Worm (Caenorhabditis elegans) whole organism, L1 larva: ENCODE results near the gene twk-11.

ENCODE experiments used
- alr-1 ChIP-seq: fragments of 200-800 bp; sonication (Bioruptor generic); optimal IDR thresholded peaks from 2 replicates; lab custom pipeline; 2018; ENCODE audit warnings: borderline replicate concordance, mild to moderate bottlenecking, missing genetic modification characterization, missing compliant biosample characterization
- blmp-1 ChIP-seq: fragments of 150-350 bp; optimal IDR thresholded peaks from 2 replicates; lab custom pipeline; 2014; ENCODE audit warnings: missing biosample characterization, missing genetic modification characterization
- ceh-63 ChIP-seq: fragments of 200-800 bp; sonication (Bioruptor generic); optimal IDR thresholded peaks from 2 replicates; lab custom pipeline; 2018; ENCODE audit warnings: mild to moderate bottlenecking, missing genetic modification characterization, missing compliant biosample characterization
- ceh-8 ChIP-seq: fragments of 200-800 bp; sonication (Bioruptor generic); optimal IDR thresholded peaks from 2 replicates; lab custom pipeline; 2018; ENCODE audit warnings: mild to moderate bottlenecking, missing genetic modification characterization, moderate library complexity, missing compliant biosample characterization
- ceh-82 ChIP-seq, 3 experiments: fragments of 150-350 bp in 1 of 3; sonication (generic microtip) in 2 of 3; optimal IDR thresholded peaks; 2 replicates each; lab custom pipeline; 2014 to 2017; ENCODE audit warnings: missing biosample characterization in 3 of 3, missing genetic modification characterization in 3 of 3
- dpl-1 ChIP-seq, 3 experiments: fragments of 150-350 bp in 2 of 3; sonication (generic microtip) in 1 of 3; optimal IDR thresholded peaks; 2 replicates each; lab custom pipeline; 2014 to 2017; ENCODE audit warnings: missing biosample characterization in 3 of 3, missing genetic modification characterization in 3 of 3, missing genetic modification reagents in 3 of 3
- efl-1 ChIP-seq, 4 experiments: fragments of 150-350 bp; optimal IDR thresholded peaks in 3 of 4; peaks in 1 of 4; 1 replicate in 1 of 4; 2 replicates in 3 of 4; lab custom pipeline; 2014; ENCODE audit warnings: missing biosample characterization in 2 of 4, missing genetic modification characterization in 2 of 4, missing genetic modification reagents in 2 of 4
- egl-13 ChIP-seq: sonication (generic microtip); optimal IDR thresholded peaks from 2 replicates; lab custom pipeline; 2016; ENCODE audit warnings: missing genotype, missing genetic modification reagents, missing genetic modification characterization, missing compliant biosample characterization
- egl-27 ChIP-seq, 2 experiments: fragments of 150-350 bp in 1 of 2; sonication (generic microtip); optimal IDR thresholded peaks; 3 replicates each; lab custom pipeline; 2017 to 2018; ENCODE audit warnings: missing biosample characterization in 2 of 2, missing genetic modification characterization in 2 of 2, missing genetic modification reagents in 2 of 2
- elt-2 ChIP-seq: sonication (generic microtip); optimal IDR thresholded peaks from 2 replicates; lab custom pipeline; 2016; ENCODE audit warnings: missing genetic modification characterization, mild to moderate bottlenecking, inconsistent platforms, missing compliant biosample characterization, missing genetic modification reagents
- ets-5 ChIP-seq: fragments of 200-800 bp; sonication (Bioruptor generic); IDR thresholded peaks from 2 replicates; pipeline ENCODE4 v1.3.6; 2022; ENCODE audit warnings: missing genetic modification characterization, missing compliant biosample characterization
- fkh-10 ChIP-seq: sonication (generic microtip); optimal IDR thresholded peaks from 2 replicates; lab custom pipeline; 2017; ENCODE audit warnings: missing biosample characterization, missing genetic modification reagents, missing genetic modification characterization
- fkh-4 ChIP-seq: sonication (generic microtip); optimal IDR thresholded peaks from 2 replicates; lab custom pipeline; 2016; ENCODE audit warnings: missing compliant biosample characterization, missing genetic modification characterization, borderline replicate concordance
- fkh-8 ChIP-seq: sonication (generic microtip); optimal IDR thresholded peaks from 2 replicates; lab custom pipeline; 2016; ENCODE audit warnings: mild to moderate bottlenecking, missing genetic modification characterization, missing compliant biosample characterization
- grh-1 ChIP-seq: fragments of 200-800 bp; sonication (Bioruptor generic); IDR thresholded peaks from 2 replicates; pipeline ENCODE4 v1.3.6; 2022; ENCODE audit warnings: missing genetic modification reagents, missing genetic modification characterization, missing compliant biosample characterization
- hlh-4 ChIP-seq: sonication (generic microtip); optimal IDR thresholded peaks from 2 replicates; lab custom pipeline; 2016; ENCODE audit warnings: mild to moderate bottlenecking, missing genetic modification characterization, missing compliant biosample characterization
- hpl-2 ChIP-seq: fragments of 150-350 bp; optimal IDR thresholded peaks from 2 replicates; lab custom pipeline; 2014; ENCODE audit warnings: missing biosample characterization, missing genetic modification reagents, missing genetic modification characterization
- irx-1 ChIP-seq: sonication (generic microtip); optimal IDR thresholded peaks from 2 replicates; lab custom pipeline; 2016; ENCODE audit warnings: missing genetic modification characterization, missing compliant biosample characterization
- isw-1 ChIP-seq: fragments of 200-800 bp; sonication (Bioruptor generic); IDR thresholded peaks from 2 replicates; pipeline ENCODE4 v1.3.6; 2022; ENCODE audit warnings: missing genetic modification characterization, missing compliant biosample characterization
- jun-1 ChIP-seq: fragments of 150-350 bp; optimal IDR thresholded peaks from 2 replicates; lab custom pipeline; 2014; ENCODE audit warnings: missing biosample characterization, missing genetic modification reagents, missing genetic modification characterization
- lin-35 ChIP-seq, 2 experiments: fragments of 150-350 bp; optimal IDR thresholded peaks; 2 replicates each; lab custom pipeline; 2014; ENCODE audit warnings: missing biosample characterization in 2 of 2, missing genetic modification characterization in 2 of 2, missing genetic modification reagents in 2 of 2
- lin-39 ChIP-seq: fragments of 150-350 bp; optimal IDR thresholded peaks from 2 replicates; lab custom pipeline; 2014; ENCODE audit warnings: missing biosample characterization, missing genetic modification reagents, missing genetic modification characterization
- lsy-2 ChIP-seq, 2 experiments: fragments of 150-350 bp; optimal IDR thresholded peaks; 2 replicates each; lab custom pipeline; 2014; ENCODE audit warnings: missing biosample characterization in 2 of 2, missing genetic modification characterization in 2 of 2
- mab-9 ChIP-seq: fragments of 200-800 bp; sonication (Bioruptor generic); IDR thresholded peaks from 2 replicates; pipeline ENCODE4 v1.3.6; 2022; ENCODE audit warnings: missing genetic modification reagents, missing genetic modification characterization, missing compliant biosample characterization
- mdl-1 ChIP-seq, 2 experiments: fragments of 150-350 bp; optimal IDR thresholded peaks; 2 replicates each; lab custom pipeline; 2014 to 2017; ENCODE audit warnings: missing biosample characterization in 2 of 2, missing genetic modification characterization in 2 of 2, inconsistent platforms in 1 of 2
- nhr-12 ChIP-seq: sonication (generic microtip); optimal IDR thresholded peaks from 2 replicates; lab custom pipeline; 2017; ENCODE audit warnings: missing biosample characterization, missing genetic modification characterization
- nhr-19 ChIP-seq: fragments of 200-800 bp; sonication (Bioruptor generic); conservative IDR thresholded peaks from 2 replicates; pipeline ENCODE4 v1.3.6; 2022; ENCODE audit warnings: missing genetic modification characterization, missing compliant biosample characterization
- nhr-20 ChIP-seq: sonication (generic microtip); optimal IDR thresholded peaks from 2 replicates; lab custom pipeline; 2016; ENCODE audit warnings: mild to moderate bottlenecking, missing genetic modification characterization, missing compliant biosample characterization
- nhr-237 ChIP-seq: fragments of 150-350 bp; optimal IDR thresholded peaks from 2 replicates; lab custom pipeline; 2014; ENCODE audit warnings: missing biosample characterization, missing genetic modification characterization
- nhr-47 ChIP-seq: sonication (generic microtip); optimal IDR thresholded peaks from 2 replicates; lab custom pipeline; 2016; ENCODE audit warnings: mild to moderate bottlenecking, missing genetic modification characterization, moderate library complexity, missing compliant biosample characterization
- nhr-71 ChIP-seq: sonication (generic microtip); optimal IDR thresholded peaks from 2 replicates; lab custom pipeline; 2016; ENCODE audit warnings: mild to moderate bottlenecking, missing genetic modification characterization, moderate library complexity, missing compliant biosample characterization
- nhr-77 ChIP-seq: fragments of 150-350 bp; optimal IDR thresholded peaks from 2 replicates; lab custom pipeline; 2014; ENCODE audit warnings: missing biosample characterization, missing genetic modification characterization
- nhr-85 ChIP-seq: sonication (generic microtip); peaks from one replicate; lab custom pipeline; 2016; ENCODE audit warnings: missing genetic modification characterization, inconsistent platforms, missing compliant biosample characterization
- nhr-90 ChIP-seq: sonication (generic microtip); optimal IDR thresholded peaks from 2 replicates; lab custom pipeline; 2016; ENCODE audit warnings: mild to moderate bottlenecking, missing genetic modification characterization, missing compliant biosample characterization; ENCODE audit not compliant: poor library complexity
- pag-3 ChIP-seq: sonication (generic microtip); optimal IDR thresholded peaks from 2 replicates; lab custom pipeline; 2017; ENCODE audit warnings: missing genetic modification characterization, mild to moderate bottlenecking, missing compliant biosample characterization, antibody characterized with exemption, borderline replicate concordance; ENCODE audit not compliant: insufficient read depth
- snu-23 ChIP-seq: sonication (generic microtip); optimal IDR thresholded peaks from 2 replicates; lab custom pipeline; 2016; ENCODE audit warnings: missing genetic modification characterization, missing compliant biosample characterization
- swsn-7 ChIP-seq: sonication (generic microtip); optimal IDR thresholded peaks from 2 replicates; lab custom pipeline; 2016; ENCODE audit warnings: missing genetic modification characterization, missing compliant biosample characterization
- tbx-2 ChIP-seq: sonication (generic microtip); optimal IDR thresholded peaks from 2 replicates; lab custom pipeline; 2016; ENCODE audit warnings: missing genetic modification characterization, missing compliant biosample characterization
- tlp-1 ChIP-seq: fragments of 150-350 bp; optimal IDR thresholded peaks from 2 replicates; lab custom pipeline; 2014; ENCODE audit warnings: missing biosample characterization, missing genetic modification characterization
- unc-62 ChIP-seq: fragments of 150-350 bp; optimal IDR thresholded peaks from 2 replicates; lab custom pipeline; 2014; ENCODE audit warnings: missing biosample characterization, missing genetic modification reagents, missing genetic modification characterization
- unc-86 ChIP-seq: sonication (generic microtip); optimal IDR thresholded peaks from 2 replicates; lab custom pipeline; 2016; ENCODE audit warnings: missing genetic modification characterization, missing compliant biosample characterization
- xbp-1 ChIP-seq: sonication (generic microtip); optimal IDR thresholded peaks from 2 replicates; lab custom pipeline; 2016; ENCODE audit warnings: missing genetic modification characterization, missing compliant biosample characterization
- zag-1 ChIP-seq: fragments of 150-350 bp; optimal IDR thresholded peaks from 2 replicates; lab custom pipeline; 2014; ENCODE audit warnings: missing biosample characterization, missing genetic modification characterization
- zip-4 ChIP-seq: fragments of 200-800 bp; sonication (Bioruptor generic); optimal IDR thresholded peaks from 2 replicates; lab custom pipeline; 2018; ENCODE audit warnings: mild to moderate bottlenecking, missing genetic modification characterization, moderate library complexity, missing compliant biosample characterization
- ztf-11 ChIP-seq, 2 experiments: sonication (generic microtip); optimal IDR thresholded peaks; 2 replicates each; lab custom pipeline; 2016 to 2017; ENCODE audit warnings: missing genetic modification characterization in 2 of 2, missing biosample characterization in 1 of 2, missing compliant biosample characterization in 1 of 2

Gene twk-11

DNA sequence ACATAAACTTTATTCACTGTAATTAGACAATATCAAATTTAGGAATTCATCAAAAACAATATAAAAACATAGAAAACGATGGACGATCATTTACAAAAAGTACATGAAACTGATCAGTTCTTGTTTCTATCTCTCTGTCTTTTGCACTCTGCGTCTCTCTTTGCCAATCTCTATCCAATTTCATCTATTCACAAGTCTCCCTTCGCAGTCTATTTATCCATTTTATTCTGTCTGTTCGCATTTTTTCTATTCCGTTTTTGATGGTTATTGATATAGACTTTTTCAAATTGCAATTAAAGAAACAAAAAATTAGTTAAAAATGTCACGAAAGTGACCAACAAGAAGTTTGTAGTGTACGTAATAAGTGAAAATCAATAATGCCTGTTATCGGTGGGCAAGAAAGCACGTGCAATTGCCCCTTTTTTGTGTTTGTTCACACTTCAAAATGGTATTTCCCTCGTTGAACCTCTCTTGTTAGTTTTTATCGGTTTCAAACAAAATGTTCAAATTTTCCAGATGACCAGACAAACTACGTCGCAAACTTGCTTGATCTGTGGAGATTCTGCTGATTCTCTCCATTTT, 38.0 kb downstream of the twk-11 start, which contains the start of gene nhr-42 (continued):
- TF ChIP-seq egl-27 (tag; optimal IDR thresholded peaks at IDR 0.05; lab: Kevin White, UChicago) = no peak
- no peak for TF ChIP-seq fkh-10 (GFP tag; lab: Kevin White, UChicago)
- no peak for TF ChIP-seq ets-5 (GFP tag; lab: Robert Waterston, UW)
- no peak for TF ChIP-seq pag-3
- TF ChIP-seq hlh-4 (tag; lab: Kevin White, UChicago) = no peak
- TF ChIP-seq nhr-71 (tag; lab: Kevin White, UChicago) = peak; percentile 50
- TF ChIP-seq fkh-4 (tag; lab: Kevin White, UChicago) = no peak
- peak; percentile 8 for TF ChIP-seq irx-1 (tag; lab: Kevin White, UChicago)
- peak; percentile 84 for TF ChIP-seq nhr-85
- TF ChIP-seq mab-9 (GFP tag; lab: Robert Waterston, UW) = no peak

DNA sequence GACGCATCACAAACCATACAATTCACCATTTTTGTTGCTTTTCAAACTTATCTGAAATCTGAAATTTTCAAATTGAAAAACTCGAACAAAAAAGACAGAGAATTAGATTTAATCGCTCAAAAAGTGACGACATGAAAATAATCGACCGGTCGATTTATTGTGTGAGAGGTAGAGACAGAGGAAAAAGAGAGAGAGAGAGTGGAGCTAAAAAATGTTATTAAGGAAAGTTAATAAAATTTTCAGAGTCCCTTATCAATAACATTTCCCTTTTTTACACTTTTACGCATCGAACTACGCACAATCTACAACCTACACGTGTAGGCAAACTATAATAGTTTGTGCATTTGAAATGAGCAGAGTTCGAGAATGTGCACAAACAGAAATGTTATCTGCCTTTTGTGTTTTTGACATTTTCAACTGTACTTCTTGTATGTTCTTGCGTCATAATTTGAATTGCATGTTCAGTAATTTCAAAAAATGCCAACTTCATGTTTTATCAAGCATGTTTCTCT, 39.3 kb downstream of the twk-11 start, which contains the start of gene nhr-107:
TSS of gene nhr-107 (minus strand) at position 51 of the 512 bp plus-strand sequence.
- TF ChIP-seq zag-1 = no peak
- TF ChIP-seq unc-62 = no peak
- no peak for TF ChIP-seq efl-1 (optimal IDR thresholded peaks at IDR 0.05; lab: Kevin White, UChicago)
- TF ChIP-seq efl-1 (GFP tag; optimal IDR thresholded peaks at IDR 0.05 in 1 of 2; lab: Kevin White, UChicago) = peak in 1 of 2 experiments; percentile 37
- TF ChIP-seq egl-13 (tag; lab: Kevin White, UChicago) = no peak
- no peak for TF ChIP-seq lin-39
- no peak for TF ChIP-seq ceh-8 (GFP tag; lab: Kevin White, UChicago)

DNA sequence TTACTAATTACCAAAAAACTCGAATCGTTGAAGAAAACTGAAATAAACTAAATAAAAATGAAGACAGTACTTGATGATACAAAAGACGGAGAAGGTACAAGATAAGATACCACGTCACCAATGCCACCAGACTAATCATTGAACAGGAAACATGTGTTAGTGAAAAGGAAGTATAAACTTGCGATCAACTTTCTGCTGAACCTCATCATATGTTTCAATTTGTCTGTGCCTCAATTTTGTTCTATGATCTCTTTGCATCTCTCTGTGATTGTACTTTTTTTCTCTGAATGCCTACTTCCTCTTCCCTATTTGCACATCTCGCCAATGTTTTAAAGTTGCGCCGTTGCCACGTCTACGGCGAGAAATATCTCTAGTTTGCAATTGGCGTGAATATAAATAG, 42.4 kb downstream of the twk-11 start:
- TF ChIP-seq ceh-82 (tag; optimal IDR thresholded peaks at IDR 0.05; lab: Kevin White, UChicago) (no peak), swsn-7 (tag; lab: Kevin White, UChicago) (peak; percentile 2), unc-86 (tag; lab: Kevin White, UChicago) (no peak), ceh-8 (GFP tag; lab: Kevin White, UChicago) (no peak), snu-23 (peak; percentile 71), blmp-1 (tag; lab: Kevin White, UChicago) (peak; percentile 76), hlh-4 (tag; lab: Kevin White, UChicago) (no peak), lin-35 (GFP tag; optimal IDR thresholded peaks at IDR 0.05; lab: Kevin White, UChicago) (peak in 1 of 2 experiments; percentile 74), nhr-47 (tag; lab: Kevin White, UChicago) (peak; percentile 61), tlp-1 (no peak), ztf-11 (tag; optimal IDR thresholded peaks at IDR 0.05; lab: Kevin White, UChicago) (no peak), dpl-1 (GFP tag; optimal IDR thresholded peaks at IDR 0.05; lab: Kevin White, UChicago) (peak in 1 of 3 experiments; percentile 12), xbp-1 (peak; percentile 2), nhr-20 (tag; lab: Kevin White, UChicago) (peak; percentile 93), nhr-71 (tag; lab: Kevin White, UChicago) (peak; percentile 85), fkh-8 (tag; lab: Kevin White, UChicago) (peak; percentile 90), nhr-85 (peak; percentile 98), ets-5 (GFP tag; lab: Robert Waterston, UW) (no peak), jun-1 (tag; lab: Kevin White, UChicago) (peak; percentile 25), mab-9 (GFP tag; lab: Robert Waterston, UW) (peak; percentile 15; the same call in 1 of the 2 replicates), efl-1 (optimal IDR thresholded peaks at IDR 0.05; lab: Kevin White, UChicago) (no peak), efl-1 (GFP tag; optimal IDR thresholded peaks at IDR 0.05 in 1 of 2; lab: Kevin White, UChicago) (peak in 1 of 2 experiments; percentile 76), elt-2 (peak; percentile 23), nhr-90 (tag; lab: Kevin White, UChicago) (peak; percentile 45), nhr-12 (tag; lab: Kevin White, UChicago) (no peak), hpl-2 (GFP tag; lab: Kevin White, UChicago) (peak; percentile 30), grh-1 (GFP tag; lab: Robert Waterston, UW) (0 out of 2 replicates have a peak, but pooled peaks have one; percentile 30), nhr-237 (tag; lab: Kevin White, UChicago) (peak; percentile 37), egl-27 (tag; optimal IDR thresholded peaks at IDR 0.05; lab: Kevin White, UChicago) (no peak), alr-1 (tag; lab: Kevin White, UChicago) (no peak), tbx-2 (tag; lab: Kevin White, UChicago) (peak; percentile 78), nhr-77 (tag; lab: Kevin White, UChicago) (no peak), nhr-19 (peak; percentile 72), ceh-63 (GFP tag; lab: Kevin White, UChicago) (no peak), zip-4 (no peak), mdl-1 (tag; optimal IDR thresholded peaks at IDR 0.05; lab: Kevin White, UChicago) (peak in 1 of 2 experiments; percentile 33), lsy-2 (tag; optimal IDR thresholded peaks at IDR 0.05; lab: Kevin White, UChicago) (peak; percentile 22 to 24), isw-1 (GFP tag; lab: Robert Waterston, UW) (no peak)
